Worm (Caenorhabditis elegans) whole organism, early embryonic: ENCODE measurements around the gene isp-1.
A peak's percentile ranks its signal among the peaks of the same experiment; 100 is the strongest.

Experiments
- B0310.2 ChIP-seq: sonication (generic microtip); optimal IDR thresholded peaks from 2 replicates; lab custom pipeline; 2016; ENCODE audit warnings: mild to moderate bottlenecking, missing genetic modification characterization, missing compliant biosample characterization
- F13C5.2 ChIP-seq: sonication (generic microtip); optimal IDR thresholded peaks from 2 replicates; lab custom pipeline; 2017; ENCODE audit warnings: mild to moderate bottlenecking, missing genetic modification characterization, inconsistent platforms, missing compliant biosample characterization
- aly-1 ChIP-seq: sonication (generic microtip); optimal IDR thresholded peaks from 2 replicates; lab custom pipeline; 2016; ENCODE audit warnings: missing genetic modification characterization, missing compliant biosample characterization
- ama-1 ChIP-seq: fragments of 150-350 bp; optimal IDR thresholded peaks from 2 replicates; lab custom pipeline; 2014
- ceh-13 ChIP-seq: fragments of 200-800 bp; sonication (Bioruptor generic); optimal IDR thresholded peaks from 2 replicates; lab custom pipeline; 2018; ENCODE audit warnings: mild to moderate bottlenecking, missing genetic modification characterization, missing compliant biosample characterization
- ceh-36 ChIP-seq: sonication (generic microtip); optimal IDR thresholded peaks from 2 replicates; lab custom pipeline; 2016; ENCODE audit warnings: missing genetic modification characterization, inconsistent platforms, missing compliant biosample characterization
- ets-7 ChIP-seq: sonication (generic microtip); optimal IDR thresholded peaks from 2 replicates; lab custom pipeline; 2016; ENCODE audit warnings: missing genotype, missing genetic modification characterization, missing compliant biosample characterization
- flt-1 ChIP-seq: fragments of 200-800 bp; sonication (Bioruptor generic); IDR thresholded peaks from 2 replicates; pipeline ENCODE4 v1.3.6; 2022; ENCODE audit warnings: missing genetic modification characterization, missing compliant biosample characterization
- hmbx-1 ChIP-seq: sonication (generic microtip); optimal IDR thresholded peaks from 2 replicates; lab custom pipeline; 2016; ENCODE audit warnings: mild to moderate bottlenecking, missing genetic modification characterization, missing compliant biosample characterization
- hmg-4 ChIP-seq: fragments of 200-800 bp; sonication (Bioruptor generic); optimal IDR thresholded peaks from 2 replicates; lab custom pipeline; 2018; ENCODE audit warnings: mild to moderate bottlenecking, missing genetic modification characterization, missing compliant biosample characterization
- hnd-1 ChIP-seq: sonication (generic microtip); optimal IDR thresholded peaks from 2 replicates; lab custom pipeline; 2016; ENCODE audit warnings: missing genetic modification characterization, missing compliant biosample characterization
- pes-1 ChIP-seq: fragments of 200-800 bp; sonication (Bioruptor generic); IDR thresholded peaks from 2 replicates; pipeline ENCODE4 v1.3.6; 2022; ENCODE audit warnings: missing genetic modification reagents, missing genetic modification characterization, missing compliant biosample characterization
- scrt-1 ChIP-seq: fragments of 200-800 bp; sonication (Bioruptor generic); IDR thresholded peaks from 2 replicates; pipeline ENCODE4 v1.3.6; 2022; ENCODE audit warnings: missing genetic modification characterization, missing compliant biosample characterization
- sea-1 ChIP-seq: fragments of 200-800 bp; sonication (Bioruptor generic); conservative IDR thresholded peaks from 2 replicates; pipeline ENCODE4 v1.3.6; 2022; ENCODE audit warnings: missing genetic modification characterization, missing compliant biosample characterization
- tbx-11 ChIP-seq: fragments of 200-800 bp; sonication (Bioruptor generic); IDR thresholded peaks from 2 replicates; pipeline ENCODE4 v1.3.6; 2022; ENCODE audit warnings: missing genetic modification characterization, missing compliant biosample characterization
- tbx-37 ChIP-seq: fragments of 200-800 bp; sonication (Bioruptor generic); conservative IDR thresholded peaks from 2 replicates; pipeline ENCODE4 v1.3.6; 2022; ENCODE audit warnings: missing genetic modification reagents, missing genetic modification characterization, missing compliant biosample characterization
- tra-4 ChIP-seq: sonication (generic microtip); optimal IDR thresholded peaks from 2 replicates; lab custom pipeline; 2017; ENCODE audit warnings: missing genetic modification characterization, missing compliant biosample characterization

isp-1 gene

ce11 chrIV:8136005-8136512, at the start of gene isp-1, which contains the start of gene islo-1:
TSS of gene isp-1 (minus strand) at chrIV:8136055.
TSS of gene islo-1 (plus strand) at chrIV:8136389.
- TF ChIP-seq B0310.2 (tag; lab: Kevin White, UChicago) (no peak), F13C5.2 (tag; lab: Kevin White, UChicago) (peak; percentile 55)

ce11 chrIV:8183313-8183712, 47.5 kb upstream of the isp-1 start:
- TF ChIP-seq tbx-37 (GFP tag; lab: Robert Waterston, UW), result no peak
- no peak for TF ChIP-seq B0310.2 (tag; lab: Kevin White, UChicago)
- no peak for TF ChIP-seq hmbx-1 (tag; lab: Kevin White, UChicago)
- no peak for TF ChIP-seq tbx-11
- peak; percentile 15 for TF ChIP-seq F13C5.2 (tag; lab: Kevin White, UChicago)
- TF ChIP-seq ama-1 (lab: Kevin White, UChicago), result no peak
- peak; percentile 57 for TF ChIP-seq sea-1
- no peak for TF ChIP-seq tra-4 (tag; lab: Kevin White, UChicago)
- TF ChIP-seq pes-1 (GFP tag; lab: Robert Waterston, UW), result no peak
- TF ChIP-seq hnd-1 (tag; lab: Kevin White, UChicago), result no peak
- TF ChIP-seq ceh-36, result peak; percentile 55
- no peak for TF ChIP-seq aly-1 (tag; lab: Kevin White, UChicago)
- TF ChIP-seq scrt-1 (GFP tag; lab: Robert Waterston, UW), result no peak
- TF ChIP-seq ceh-13 (GFP tag; lab: Kevin White, UChicago), result no peak
- no peak for TF ChIP-seq ets-7 (tag; lab: Kevin White, UChicago)
- peak; percentile 44 for TF ChIP-seq hmg-4 (GFP tag; lab: Kevin White, UChicago)
- no peak for TF ChIP-seq flt-1 (GFP tag; lab: Robert Waterston, UW)

ce11 chrIV:8182566-8182965, 46.7 kb upstream of the isp-1 start:
- TF ChIP-seq ceh-13 (GFP tag; lab: Kevin White, UChicago) (no peak), tbx-11 (no peak), scrt-1 (GFP tag; lab: Robert Waterston, UW) (no peak), tra-4 (tag; lab: Kevin White, UChicago) (no peak), flt-1 (GFP tag; lab: Robert Waterston, UW) (no peak), B0310.2 (tag; lab: Kevin White, UChicago) (no peak), ceh-36 (no peak), hmbx-1 (tag; lab: Kevin White, UChicago) (no peak), sea-1 (no peak), hmg-4 (GFP tag; lab: Kevin White, UChicago) (no peak), aly-1 (tag; lab: Kevin White, UChicago) (no peak), pes-1 (GFP tag; lab: Robert Waterston, UW) (no peak)

ce11 chrIV:8181404-8181803, 45.5 kb upstream of the isp-1 start:
- TF ChIP-seq aly-1 (tag; lab: Kevin White, UChicago), result no peak
- TF ChIP-seq tra-4 (tag; lab: Kevin White, UChicago), result no peak
- TF ChIP-seq F13C5.2 (tag; lab: Kevin White, UChicago), result no peak
- TF ChIP-seq scrt-1 (GFP tag; lab: Robert Waterston, UW), result no peak
- no peak for TF ChIP-seq flt-1 (GFP tag; lab: Robert Waterston, UW)
- no peak for TF ChIP-seq ceh-13 (GFP tag; lab: Kevin White, UChicago)
- no peak for TF ChIP-seq B0310.2 (tag; lab: Kevin White, UChicago)
- no peak for TF ChIP-seq ama-1 (lab: Kevin White, UChicago)
- no peak for TF ChIP-seq ets-7 (tag; lab: Kevin White, UChicago)

ce11 chrIV:8175686-8176532, 40.1 kb upstream of the isp-1 start, which contains the start of gene pct-1:
TSS of gene pct-1 (plus strand) at chrIV:8176482.
- no peak for TF ChIP-seq scrt-1 (GFP tag; lab: Robert Waterston, UW)
- TF ChIP-seq hmg-4 (GFP tag; lab: Kevin White, UChicago), result no peak
- no peak for TF ChIP-seq pes-1 (GFP tag; lab: Robert Waterston, UW)
- TF ChIP-seq F13C5.2 (tag; lab: Kevin White, UChicago), result no peak
- no peak for TF ChIP-seq ceh-36
- TF ChIP-seq tbx-11, result no peak
- no peak for TF ChIP-seq B0310.2 (tag; lab: Kevin White, UChicago)
- TF ChIP-seq ama-1 (lab: Kevin White, UChicago), result no peak
- TF ChIP-seq aly-1 (tag; lab: Kevin White, UChicago), result no peak
- no peak for TF ChIP-seq ets-7 (tag; lab: Kevin White, UChicago)
- no peak for TF ChIP-seq ceh-13 (GFP tag; lab: Kevin White, UChicago)
- no peak for TF ChIP-seq tbx-37 (GFP tag; lab: Robert Waterston, UW)
- no peak for TF ChIP-seq flt-1 (GFP tag; lab: Robert Waterston, UW)
- TF ChIP-seq hnd-1 (tag; lab: Kevin White, UChicago), result no peak

ce11 chrIV:8174792-8175191, 38.9 kb upstream of the isp-1 start:
- TF ChIP-seq tra-4 (tag; lab: Kevin White, UChicago) (no peak), B0310.2 (tag; lab: Kevin White, UChicago) (no peak), hmbx-1 (tag; lab: Kevin White, UChicago) (no peak), ceh-13 (GFP tag; lab: Kevin White, UChicago) (no peak), tbx-37 (GFP tag; lab: Robert Waterston, UW) (no peak), pes-1 (GFP tag; lab: Robert Waterston, UW) (no peak), aly-1 (tag; lab: Kevin White, UChicago) (no peak), hmg-4 (GFP tag; lab: Kevin White, UChicago) (no peak)

- TF ChIP-seq B0310.2 (tag; lab: Kevin White, UChicago) (no peak), scrt-1 (GFP tag; lab: Robert Waterston, UW) (no peak), ceh-36 (no peak), F13C5.2 (tag; lab: Kevin White, UChicago) (no peak), pes-1 (GFP tag; lab: Robert Waterston, UW) (no peak), tbx-37 (GFP tag; lab: Robert Waterston, UW) (no peak), tbx-11 (no peak), sea-1 (no peak), hmbx-1 (tag; lab: Kevin White, UChicago) (no peak), ama-1 (lab: Kevin White, UChicago) (no peak), hnd-1 (tag; lab: Kevin White, UChicago) (no peak), tra-4 (tag; lab: Kevin White, UChicago) (no peak), flt-1 (GFP tag; lab: Robert Waterston, UW) (no peak), ets-7 (tag; lab: Kevin White, UChicago) (no peak), aly-1 (tag; lab: Kevin White, UChicago) (no peak), ceh-13 (GFP tag; lab: Kevin White, UChicago) (no peak)
Measured at ce11 chrIV:8173610-8174009, 37.8 kb upstream of the isp-1 start.
